Worm (Caenorhabditis elegans) whole organism, young adult: ENCODE measurements around the gene F32F2.4.
A peak's percentile ranks its signal among the peaks of the same experiment; 100 is the strongest.

Source experiments
- B0019.2 ChIP-seq: fragments of 200-800 bp; sonication (Bioruptor generic); conservative IDR thresholded peaks from 2 replicates; pipeline ENCODE4 v1.3.6; 2022; ENCODE audit warnings: missing genetic modification reagents, missing genetic modification characterization, missing compliant biosample characterization
- B0035.1 ChIP-seq: sonication (generic microtip); optimal IDR thresholded peaks from 2 replicates; lab custom pipeline; 2016; ENCODE audit warnings: missing genetic modification characterization, mild to moderate bottlenecking, missing compliant biosample characterization, missing genotype, missing genetic modification reagents
- D2030.7 ChIP-seq: fragments of 200-800 bp; sonication (Bioruptor generic); IDR thresholded peaks from 2 replicates; pipeline ENCODE4 v1.3.6; 2022; ENCODE audit warnings: missing genetic modification reagents, missing genetic modification characterization, missing compliant biosample characterization
- F22D6.2 ChIP-seq: sonication (generic microtip); optimal IDR thresholded peaks from 2 replicates; lab custom pipeline; 2016; ENCODE audit warnings: mild to moderate bottlenecking, missing genetic modification characterization, missing compliant biosample characterization
- F37B4.10 ChIP-seq: fragments of 200-800 bp; sonication (Bioruptor generic); IDR thresholded peaks from 2 replicates; pipeline ENCODE4 v1.3.6; 2022; ENCODE audit warnings: missing genetic modification characterization, missing compliant biosample characterization
- F39B2.1 ChIP-seq: fragments of 200-800 bp; sonication (Bioruptor generic); IDR thresholded peaks from 2 replicates; pipeline ENCODE4 v1.3.6; 2022; ENCODE audit warnings: missing genetic modification reagents, missing genetic modification characterization, missing compliant biosample characterization
- F55B11.4 ChIP-seq: sonication (generic microtip); optimal IDR thresholded peaks from 2 replicates; lab custom pipeline; 2016; ENCODE audit warnings: missing compliant biosample characterization, missing genetic modification characterization, borderline replicate concordance; ENCODE audit not compliant: insufficient read depth
- F57A8.1 ChIP-seq: fragments of 200-800 bp; sonication (Bioruptor generic); optimal IDR thresholded peaks from 2 replicates; lab custom pipeline; 2018; ENCODE audit warnings: mild to moderate bottlenecking, missing genetic modification characterization, moderate library complexity, missing compliant biosample characterization
- K12H6.12 ChIP-seq: fragments of 200-800 bp; sonication (Bioruptor generic); optimal IDR thresholded peaks from 2 replicates; lab custom pipeline; 2018; ENCODE audit warnings: mild to moderate bottlenecking, missing genetic modification characterization, missing compliant biosample characterization
- T07F8.4 ChIP-seq: sonication (generic microtip); optimal IDR thresholded peaks from 2 replicates; lab custom pipeline; 2016; ENCODE audit warnings: mild to moderate bottlenecking, missing genetic modification characterization, moderate library complexity, missing compliant biosample characterization
- Y95B8A.8 ChIP-seq: fragments of 200-800 bp; sonication (Bioruptor generic); IDR thresholded peaks from 2 replicates; pipeline ENCODE4 v1.3.6; 2022; ENCODE audit warnings: missing genetic modification reagents, missing genetic modification characterization, missing compliant biosample characterization
- akir-1 ChIP-seq: fragments of 200-800 bp; sonication (Bioruptor generic); optimal IDR thresholded peaks from 2 replicates; lab custom pipeline; 2018; ENCODE audit warnings: mild to moderate bottlenecking, missing genetic modification characterization, moderate library complexity, missing compliant biosample characterization
- ama-1 ChIP-seq, 3 experiments: fragments of 150-350 bp in 1 of 3; sonication (generic microtip) in 2 of 3; optimal IDR thresholded peaks; 2 replicates each; lab custom pipeline; 2014 to 2018; ENCODE audit warnings: missing biosample characterization in 2 of 3, missing genetic modification characterization in 2 of 3, missing genetic modification reagents in 2 of 3
- aptf-2 ChIP-seq: fragments of 200-800 bp; sonication (Bioruptor generic); conservative IDR thresholded peaks from 2 replicates; pipeline ENCODE4 v1.3.6; 2022; ENCODE audit warnings: missing genetic modification reagents, missing genetic modification characterization, missing compliant biosample characterization
- athp-1 ChIP-seq: sonication (generic microtip); optimal IDR thresholded peaks from 2 replicates; lab custom pipeline; 2017; ENCODE audit warnings: mild to moderate bottlenecking, missing genetic modification characterization, missing compliant biosample characterization
- ceh-91 ChIP-seq: fragments of 200-800 bp; sonication (Bioruptor generic); IDR thresholded peaks from 2 replicates; pipeline ENCODE4 v1.3.6; 2022; ENCODE audit warnings: missing genetic modification reagents, missing genetic modification characterization, missing compliant biosample characterization
- dox-1 ChIP-seq: fragments of 200-800 bp; sonication (Bioruptor generic); IDR thresholded peaks from 2 replicates; pipeline ENCODE4 v1.3.6; 2022; ENCODE audit warnings: missing genetic modification reagents, missing genetic modification characterization, missing compliant biosample characterization
- dpl-1 ChIP-seq: fragments of 150-350 bp; optimal IDR thresholded peaks from 2 replicates; lab custom pipeline; 2014; ENCODE audit warnings: missing biosample characterization, missing genetic modification reagents, missing genetic modification characterization
- efl-1 ChIP-seq: fragments of 150-350 bp; optimal IDR thresholded peaks from 2 replicates; lab custom pipeline; 2014; ENCODE audit warnings: missing biosample characterization, missing genetic modification reagents, missing genetic modification characterization
- egl-44 ChIP-seq: fragments of 200-800 bp; sonication (Bioruptor generic); IDR thresholded peaks from 2 replicates; pipeline ENCODE4 v1.3.6; 2022; ENCODE audit warnings: missing genetic modification reagents, missing genetic modification characterization, missing compliant biosample characterization
- egrh-3 ChIP-seq: fragments of 200-800 bp; sonication (Bioruptor generic); IDR thresholded peaks from 2 replicates; pipeline ENCODE4 v1.3.6; 2022; ENCODE audit warnings: missing genetic modification reagents, missing genetic modification characterization, missing compliant biosample characterization
- hsf-1 ChIP-seq: fragments of 200-800 bp; sonication (Bioruptor generic); IDR thresholded peaks from 2 replicates; pipeline ENCODE4 v1.3.6; 2022; ENCODE audit warnings: missing genetic modification reagents, missing genetic modification characterization, missing compliant biosample characterization
- lin-40 ChIP-seq: sonication (generic microtip); optimal IDR thresholded peaks from 2 replicates; lab custom pipeline; 2016; ENCODE audit warnings: missing genetic modification characterization, mild to moderate bottlenecking, missing compliant biosample characterization, missing genotype, missing genetic modification reagents
- lin-54 ChIP-seq: fragments of 200-800 bp; sonication (Bioruptor generic); optimal IDR thresholded peaks from 2 replicates; lab custom pipeline; 2018; ENCODE audit warnings: mild to moderate bottlenecking, missing genetic modification characterization, missing compliant biosample characterization
- lsy-27 ChIP-seq: sonication (generic microtip); optimal IDR thresholded peaks from 2 replicates; lab custom pipeline; 2017; ENCODE audit warnings: missing genetic modification characterization, mild to moderate bottlenecking, missing compliant biosample characterization, antibody characterized with exemption, missing genotype, borderline replicate concordance; ENCODE audit not compliant: insufficient read depth
- madf-3 ChIP-seq: fragments of 200-800 bp; sonication (Bioruptor generic); IDR thresholded peaks from 2 replicates; pipeline ENCODE4 v1.3.6; 2022; ENCODE audit warnings: missing genetic modification reagents, missing genetic modification characterization, missing compliant biosample characterization
- madf-8 ChIP-seq: fragments of 200-800 bp; sonication (Bioruptor generic); conservative IDR thresholded peaks from 2 replicates; pipeline ENCODE4 v1.3.6; 2022; ENCODE audit warnings: missing genetic modification reagents, missing genetic modification characterization, missing compliant biosample characterization
- mcd-1 ChIP-seq: fragments of 200-800 bp; sonication (Bioruptor generic); IDR thresholded peaks from 2 replicates; pipeline ENCODE4 v1.3.6; 2022; ENCODE audit warnings: missing genetic modification reagents, missing genetic modification characterization, missing compliant biosample characterization
- nfyb-1 ChIP-seq: fragments of 200-800 bp; sonication (Bioruptor generic); IDR thresholded peaks from 2 replicates; pipeline ENCODE4 v1.3.6; 2022; ENCODE audit warnings: missing genetic modification reagents, missing genetic modification characterization, missing compliant biosample characterization
- nhr-90 ChIP-seq: sonication (generic microtip); optimal IDR thresholded peaks from 2 replicates; lab custom pipeline; 2016; ENCODE audit warnings: missing genotype, mild to moderate bottlenecking, missing genetic modification characterization, missing compliant biosample characterization
- repo-1 ChIP-seq: sonication (generic microtip); optimal IDR thresholded peaks from 2 replicates; lab custom pipeline; 2017; ENCODE audit warnings: mild to moderate bottlenecking, missing genetic modification characterization, missing compliant biosample characterization
- snpc-3.4 ChIP-seq: sonication (generic microtip); optimal IDR thresholded peaks from 2 replicates; lab custom pipeline; 2017; ENCODE audit warnings: missing genetic modification characterization, mild to moderate bottlenecking, missing compliant biosample characterization, antibody characterized with exemption, moderate library complexity, missing genotype, missing genetic modification reagents
- sptf-2 ChIP-seq: fragments of 200-800 bp; sonication (Bioruptor generic); optimal IDR thresholded peaks from 2 replicates; lab custom pipeline; 2018; ENCODE audit warnings: mild to moderate bottlenecking, missing genetic modification characterization, missing compliant biosample characterization
- unc-62 ChIP-seq: fragments of 150-350 bp; optimal IDR thresholded peaks from 2 replicates; lab custom pipeline; 2014; ENCODE audit warnings: missing biosample characterization, missing genetic modification reagents, missing genetic modification characterization
- ztf-25 ChIP-seq: fragments of 200-800 bp; sonication (Bioruptor generic); IDR thresholded peaks from 2 replicates; pipeline ENCODE4 v1.3.6; 2022; ENCODE audit warnings: missing genetic modification reagents, missing genetic modification characterization, missing compliant biosample characterization
- ztf-6 ChIP-seq: fragments of 200-800 bp; sonication (Bioruptor generic); IDR thresholded peaks from 2 replicates; pipeline ENCODE4 v1.3.6; 2022; ENCODE audit warnings: missing genetic modification reagents, missing genetic modification characterization, missing compliant biosample characterization

The F32F2.4 gene

ce11 chrV:13313045-13313623 is 37.1 kb downstream of the F32F2.4 start, which contains the start of gene C50B6.3 (continued):
- no peak for TF ChIP-seq egl-44 (GFP tag; lab: Robert Waterston, UW)
- TF ChIP-seq B0019.2 (GFP tag; lab: Robert Waterston, UW), result no peak
- TF ChIP-seq madf-3, result 0 out of 2 replicates have a peak, but pooled peaks have one; percentile 33
- TF ChIP-seq mcd-1 (GFP tag; lab: Robert Waterston, UW), result peak; percentile 59; the same call in 1 of the 2 replicates
- TF ChIP-seq repo-1 (tag; lab: Kevin White, UChicago), result no peak
- TF ChIP-seq athp-1 (tag; lab: Kevin White, UChicago), result peak; percentile 30
- peak; percentile 44 for TF ChIP-seq K12H6.12
- peak; percentile 11 for TF ChIP-seq efl-1 (GFP tag; lab: Kevin White, UChicago)
- TF ChIP-seq ztf-6 (GFP tag; lab: Robert Waterston, UW), result no peak
- TF ChIP-seq madf-8, result peak; percentile 27; the same call in 1 of the 2 replicates
- peak; percentile 65 for TF ChIP-seq lin-40 (tag; lab: Kevin White, UChicago)
- TF ChIP-seq D2030.7 (GFP tag; lab: Robert Waterston, UW), result peak; percentile 48; the same call in 1 of the 2 replicates
- TF ChIP-seq F39B2.1, result no peak
- no peak for TF ChIP-seq T07F8.4 (tag; lab: Kevin White, UChicago)
- no peak for TF ChIP-seq B0035.1
- peak; percentile 71 for TF ChIP-seq lin-54 (GFP tag; lab: Kevin White, UChicago)
- TF ChIP-seq snpc-3.4 (tag; lab: Kevin White, UChicago), result peak; percentile 42
- TF ChIP-seq dpl-1 (GFP tag; lab: Kevin White, UChicago), result peak; percentile 40
- TF ChIP-seq lsy-27 (tag; lab: Kevin White, UChicago), result no peak
- peak; percentile 63 for TF ChIP-seq akir-1 (GFP tag; lab: Kevin White, UChicago)
- no peak for TF ChIP-seq aptf-2

ce11 chrV:13317247-13317646 is 41.2 kb downstream of the F32F2.4 start:
- peak; percentile 93 for TF ChIP-seq egrh-3
- TF ChIP-seq ztf-25 (GFP tag; lab: Robert Waterston, UW), result 0 out of 2 replicates have a peak, but pooled peaks have one; percentile 38
- 0 out of 2 replicates have a peak, but pooled peaks have one; percentile 38 for TF ChIP-seq dox-1
- 0 out of 2 replicates have a peak, but pooled peaks have one; percentile 83 for TF ChIP-seq F37B4.10

DNA sequence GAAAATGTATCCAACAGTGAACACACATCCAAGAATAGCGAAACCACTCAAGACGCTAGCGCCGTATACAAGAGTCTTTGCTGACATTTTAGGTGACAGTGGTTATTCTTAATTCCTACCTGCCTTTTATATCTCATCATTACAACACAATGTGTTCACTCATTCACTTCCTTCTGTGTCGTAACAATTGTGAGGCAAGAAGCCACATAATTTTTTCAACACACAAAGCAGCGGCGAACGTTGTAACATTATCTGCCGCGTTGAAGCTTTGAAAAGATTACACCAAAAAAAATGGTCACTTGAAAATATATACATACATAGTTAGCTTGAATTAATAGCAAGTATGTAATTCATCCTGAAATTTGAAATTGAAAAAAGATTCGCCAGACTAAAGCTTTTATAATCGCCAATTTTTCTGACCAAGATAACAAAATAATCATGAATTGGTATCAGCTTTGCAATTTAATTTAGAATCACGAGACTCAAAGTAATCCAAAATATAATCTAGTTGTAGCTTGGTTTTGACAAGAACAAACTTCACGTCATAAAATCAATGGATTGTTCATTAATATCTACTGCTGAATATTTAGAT is 41.9 kb downstream of the F32F2.4 start, which contains the start of the genes col-161 and srh-18:
TSS of gene col-161 (minus strand) at position 101 of the 592 bp plus-strand sequence.
TSS of gene srh-18 (plus strand) at position 542 of the 592 bp plus-strand sequence.
- TF ChIP-seq ama-1 (optimal IDR thresholded peaks at IDR 0.05; lab: Kevin White, UChicago), result no peak
- TF ChIP-seq ama-1 (GFP tag; optimal IDR thresholded peaks at IDR 0.05; lab: Kevin White, UChicago), result no peak
- TF ChIP-seq F39B2.1, result no peak
- no peak for TF ChIP-seq F55B11.4 (tag; lab: Kevin White, UChicago)
- TF ChIP-seq F57A8.1 (GFP tag; lab: Kevin White, UChicago), result no peak
- TF ChIP-seq F22D6.2 (tag; lab: Kevin White, UChicago), result no peak
- no peak for TF ChIP-seq ceh-91 (GFP tag; lab: Robert Waterston, UW)
- no peak for TF ChIP-seq madf-3
- no peak for TF ChIP-seq sptf-2 (GFP tag; lab: Kevin White, UChicago)
- TF ChIP-seq unc-62, result no peak
- TF ChIP-seq hsf-1, result no peak
- no peak for TF ChIP-seq nhr-90
- no peak for TF ChIP-seq nfyb-1 (GFP tag; lab: Robert Waterston, UW)
- TF ChIP-seq Y95B8A.8 (GFP tag; lab: Robert Waterston, UW), result no peak
- TF ChIP-seq K12H6.12, result no peak
